Fruit fly (Drosophila melanogaster) ovary, adult (tissue): Measurements from ENCODE around the gene CG10383.

Experiments used
- CG17801 ChIP-seq: fragments of 200-800 bp; optimal IDR thresholded peaks from 2 replicates; lab custom pipeline; 2019; ENCODE audit warnings: missing biosample characterization, mild to moderate bottlenecking, missing genetic modification characterization, moderate library complexity; ENCODE audit not compliant: partially characterized antibody

CG10383 gene

dm6 chr2L:18702721-18703488 is 7.5 kb upstream of the CG10383 start, which contains the start of the genes CG10376 and CG10343:
TSS of gene CG10376 (minus strand) at chr2L:18703105.
TSS of gene CG10343 (plus strand) at chr2L:18703473.
- TF ChIP-seq CG17801 (GFP tag; lab: Kevin White, UChicago), result peak; percentile 69

- TF ChIP-seq CG17801 (GFP tag; lab: Kevin White, UChicago), result peak; percentile 10
Observed at dm6 chr2L:18698559-18699130, 3.2 kb upstream of the CG10383 start, which contains the start of gene CG10341. TSS of gene CG10341 (plus strand) at chr2L:18698714.

dm6 chr2L:18694724-18695105 is 687 bp downstream of the CG10383 start:
- TF ChIP-seq CG17801 (GFP tag; lab: Kevin White, UChicago), result no peak

- TF ChIP-seq CG17801 (GFP tag; lab: Kevin White, UChicago), result peak; percentile 94
Observed at dm6 chr2L:18693877-18694723, 1.3 kb downstream of the CG10383 start.

- no peak for TF ChIP-seq CG17801 (GFP tag; lab: Kevin White, UChicago)
Observed at dm6 chr2L:18689376-18689775, 6.0 kb downstream of the CG10383 start, which contains the start of gene CG10336. TSS of gene CG10336 (plus strand) at chr2L:18689528.

dm6 chr2L:18688646-18689296 is 6.6 kb downstream of the CG10383 start, which contains the start of gene msl-1:
TSS of gene msl-1 (minus strand) at chr2L:18688800.
- peak; percentile 0 for TF ChIP-seq CG17801 (GFP tag; lab: Kevin White, UChicago)

dm6 chr2L:18687827-18688226 is 7.6 kb downstream of the CG10383 start:
- TF ChIP-seq CG17801 (GFP tag; lab: Kevin White, UChicago), result no peak

dm6 chr2L:18681903-18682302 is 13.5 kb downstream of the CG10383 start, which contains the start of gene tos:
TSS of gene tos (minus strand) at chr2L:18682075.
- TF ChIP-seq CG17801 (GFP tag; lab: Kevin White, UChicago), result no peak

dm6 chr2L:18677910-18678639 is 17.3 kb downstream of the CG10383 start:
- TF ChIP-seq CG17801 (GFP tag; lab: Kevin White, UChicago), result no peak

dm6 chr2L:18676948-18677820 is 18.2 kb downstream of the CG10383 start, which contains the start of the genes Mst36Fa and CG31751:
TSS of gene Mst36Fa (minus strand) at chr2L:18676998.
TSS of gene CG31751 (plus strand) at chr2L:18677221.
- TF ChIP-seq CG17801 (GFP tag; lab: Kevin White, UChicago), result peak; percentile 4

- no peak for TF ChIP-seq CG17801 (GFP tag; lab: Kevin White, UChicago)
Observed at dm6 chr2L:18674994-18675393, 20.4 kb downstream of the CG10383 start, which contains the start of gene Mst36Fb. TSS of gene Mst36Fb (minus strand) at chr2L:18675094.

- no peak for TF ChIP-seq CG17801 (GFP tag; lab: Kevin White, UChicago)
Observed at dm6 chr2L:18673185-18673584, 22.2 kb downstream of the CG10383 start, which contains the start of gene CG43339. TSS of gene CG43339 (minus strand) at chr2L:18673285.
